Fruit fly (Drosophila melanogaster) whole organism, embryonic: ENCODE results near the gene CG11030.
A peak's percentile ranks its signal among the peaks of the same experiment; 100 is the strongest.

Experiments used
- Bgb ChIP-seq: fragments of 200-800 bp; sonication (Bioruptor generic); IDR thresholded peaks from 2 replicates; pipeline ENCODE4 v1.3.6; 2022; ENCODE audit warnings: missing biosample characterization, missing genetic modification characterization; ENCODE audit not compliant: partially characterized antibody
- CG12219 ChIP-seq: fragments of 200-800 bp; sonication (Bioruptor generic); optimal IDR thresholded peaks from 3 replicates; lab custom pipeline; 2018; ENCODE audit warnings: missing biosample characterization, mild to moderate bottlenecking, missing genetic modification characterization
- CG12659 ChIP-seq: fragments of 200-800 bp; sonication (Bioruptor generic); optimal IDR thresholded peaks from 3 replicates; lab custom pipeline; 2017; ENCODE audit warnings: mild to moderate bottlenecking, missing biosample characterization, missing genetic modification reagents, missing genetic modification characterization
- CG12769 ChIP-seq: fragments of 200-800 bp; sonication (Bioruptor generic); optimal IDR thresholded peaks from 2 replicates; lab custom pipeline; 2019; ENCODE audit warnings: missing biosample characterization, mild to moderate bottlenecking, missing genetic modification characterization, moderate library complexity
- CG13287 ChIP-seq: fragments of 200-800 bp; sonication (Bioruptor generic); IDR thresholded peaks from 2 replicates; pipeline ENCODE4 v1.3.6; 2022; ENCODE audit warnings: missing biosample characterization, missing genetic modification characterization; ENCODE audit not compliant: partially characterized antibody
- CG13894 ChIP-seq: fragments of 200-800 bp; sonication (Bioruptor generic); optimal IDR thresholded peaks from 3 replicates; lab custom pipeline; 2018; ENCODE audit warnings: missing biosample characterization, mild to moderate bottlenecking, missing genetic modification characterization, moderate library complexity
- CG15269 ChIP-seq: fragments of 200-800 bp; sonication (Bioruptor generic); optimal IDR thresholded peaks from 2 replicates; lab custom pipeline; 2018; ENCODE audit warnings: missing biosample characterization, mild to moderate bottlenecking, missing genetic modification characterization, moderate library complexity
- CG17359 ChIP-seq: fragments of 200-800 bp; sonication (Bioruptor generic); optimal IDR thresholded peaks from 3 replicates; lab custom pipeline; 2018; ENCODE audit warnings: missing biosample characterization, mild to moderate bottlenecking, missing genetic modification characterization, moderate library complexity
- CG17361 ChIP-seq: fragments of 200-800 bp; sonication (Bioruptor generic); IDR thresholded peaks from 3 replicates; pipeline ENCODE4 v1.3.6; 2022; ENCODE audit warnings: missing biosample characterization, missing genetic modification characterization
- CG17612 ChIP-seq: fragments of 200-800 bp; sonication (Bioruptor generic); IDR thresholded peaks from 2 replicates; pipeline ENCODE4 v1.3.6; 2022; ENCODE audit warnings: missing biosample characterization, missing genetic modification characterization
- CG18599 ChIP-seq: fragments of 200-800 bp; sonication (Bioruptor generic); optimal IDR thresholded peaks from 3 replicates; lab custom pipeline; 2017; ENCODE audit warnings: missing biosample characterization, missing genetic modification characterization, mild to moderate bottlenecking, moderate library complexity, missing genetic modification reagents
- CG18619 ChIP-seq: fragments of 200-800 bp; sonication (Bioruptor generic); optimal IDR thresholded peaks from 3 replicates; lab custom pipeline; 2017; ENCODE audit warnings: missing biosample characterization, mild to moderate bottlenecking, missing genetic modification characterization
- CG2129 ChIP-seq: fragments of 200-800 bp; sonication (Bioruptor generic); IDR thresholded peaks from 2 replicates; pipeline ENCODE4 v1.3.6; 2022; ENCODE audit warnings: missing biosample characterization, missing genetic modification characterization; ENCODE audit not compliant: partially characterized antibody
- CG31388 ChIP-seq: fragments of 200-800 bp; sonication (Bioruptor generic); optimal IDR thresholded peaks from 2 replicates; lab custom pipeline; 2016; ENCODE audit warnings: missing biosample characterization, missing genetic modification characterization
- CG31441 ChIP-seq: fragments of 200-800 bp; sonication (Bioruptor generic); IDR thresholded peaks from 2 replicates; pipeline ENCODE4 v1.3.6; 2022; ENCODE audit warnings: missing biosample characterization, missing genetic modification characterization
- CG3847 ChIP-seq: fragments of 200-800 bp; sonication (Bioruptor generic); IDR thresholded peaks from 2 replicates; pipeline ENCODE4 v1.3.6; 2022; ENCODE audit warnings: missing biosample characterization, missing genetic modification characterization
- CG4730 ChIP-seq: fragments of 200-800 bp; sonication (Bioruptor generic); IDR thresholded peaks from 2 replicates; pipeline ENCODE4 v1.3.6; 2022; ENCODE audit warnings: missing biosample characterization, missing genetic modification characterization
- CG5180 ChIP-seq: fragments of 200-800 bp; sonication (Bioruptor generic); optimal IDR thresholded peaks from 3 replicates; lab custom pipeline; 2017; ENCODE audit warnings: missing biosample characterization, missing genetic modification characterization, mild to moderate bottlenecking, moderate library complexity, missing genetic modification reagents
- CG6689 ChIP-seq: fragments of 200-800 bp; sonication (Bioruptor generic); IDR thresholded peaks from 2 replicates; pipeline ENCODE4 v1.3.6; 2022; ENCODE audit warnings: missing biosample characterization, missing genetic modification characterization
- Deaf1 ChIP-seq: fragments of 200-800 bp; optimal IDR thresholded peaks from 3 replicates; lab custom pipeline; 2019; ENCODE audit warnings: missing biosample characterization, mild to moderate bottlenecking, missing genetic modification characterization, moderate library complexity
- Dp ChIP-seq: fragments of 200-800 bp; sonication (Bioruptor generic); optimal IDR thresholded peaks from 2 replicates; lab custom pipeline; 2018; ENCODE audit warnings: missing biosample characterization, mild to moderate bottlenecking, missing genetic modification characterization, moderate library complexity
- ERR ChIP-seq: fragments of 200-800 bp; sonication (Bioruptor generic); optimal IDR thresholded peaks from 2 replicates; lab custom pipeline; 2016; ENCODE audit warnings: missing biosample characterization, missing genetic modification characterization
- Gsc ChIP-seq: fragments of 200-800 bp; sonication (Bioruptor generic); IDR thresholded peaks from 2 replicates; pipeline ENCODE4 v1.3.6; 2022; ENCODE audit warnings: missing biosample characterization, missing genetic modification characterization
- HLH3B ChIP-seq: fragments of 200-800 bp; sonication (Bioruptor generic); IDR thresholded peaks from 2 replicates; pipeline ENCODE4 v1.3.6; 2022; ENCODE audit warnings: missing biosample characterization, missing genetic modification characterization
- Hand ChIP-seq: fragments of 200-800 bp; sonication (Bioruptor generic); optimal IDR thresholded peaks from 2 replicates; lab custom pipeline; 2017; ENCODE audit warnings: mild to moderate bottlenecking, missing biosample characterization, missing genetic modification reagents, missing genetic modification characterization
- Hr39 ChIP-seq: fragments of >200 bp; optimal IDR thresholded peaks from 2 replicates; lab custom pipeline; 2017
- Hr51 ChIP-seq, 2 experiments: fragments of 200-800 bp; sonication (Bioruptor generic); optimal IDR thresholded peaks; 2 replicates in 1 of 2; 3 replicates in 1 of 2; lab custom pipeline; 2016 to 2018; ENCODE audit warnings: missing biosample characterization in 2 of 2, missing genetic modification characterization in 2 of 2, mild to moderate bottlenecking in 1 of 2, moderate library complexity in 1 of 2
- Hsf ChIP-seq: fragments of 200-800 bp; sonication (Bioruptor generic); optimal IDR thresholded peaks from 3 replicates; lab custom pipeline; 2016; ENCODE audit warnings: missing biosample characterization, missing genetic modification characterization
- Med ChIP-seq: fragments of 200-800 bp; sonication (Bioruptor generic); peaks from one replicate; lab custom pipeline; 2016; ENCODE audit warnings: missing biosample characterization, missing genetic modification characterization, mild to moderate bottlenecking, inconsistent platforms, moderate library complexity
- Mes4 ChIP-seq: fragments of 200-800 bp; sonication (Bioruptor generic); optimal IDR thresholded peaks from 2 replicates; lab custom pipeline; 2016; ENCODE audit warnings: missing biosample characterization, missing genetic modification characterization
- Side ChIP-seq: fragments of 200-800 bp; sonication (Bioruptor generic); optimal IDR thresholded peaks from 2 replicates; lab custom pipeline; 2016; ENCODE audit warnings: missing biosample characterization, missing genetic modification characterization
- Sox102F ChIP-seq: fragments of 200-800 bp; sonication (Bioruptor generic); optimal IDR thresholded peaks from 2 replicates; lab custom pipeline; 2018; ENCODE audit warnings: missing biosample characterization, mild to moderate bottlenecking, missing genetic modification characterization, moderate library complexity
- az2 ChIP-seq: fragments of 200-800 bp; sonication (Bioruptor generic); optimal IDR thresholded peaks from 3 replicates; lab custom pipeline; 2016; ENCODE audit warnings: missing biosample characterization, missing genetic modification characterization
- cas ChIP-seq: fragments of 200-800 bp; sonication (Bioruptor generic); IDR thresholded peaks from 2 replicates; pipeline ENCODE4 v1.3.6; 2022; ENCODE audit warnings: missing biosample characterization, missing genetic modification characterization
- chinmo ChIP-seq: fragments of 200-800 bp; sonication (Bioruptor generic); IDR thresholded peaks from 4 replicates; pipeline ENCODE4 v1.3.6; 2022; ENCODE audit warnings: missing biosample characterization, missing genetic modification characterization; ENCODE audit not compliant: partially characterized antibody
- chn ChIP-seq: fragments of 200-800 bp; sonication (Bioruptor generic); optimal IDR thresholded peaks from 2 replicates; lab custom pipeline; 2016; ENCODE audit warnings: missing biosample characterization, missing genetic modification characterization
- ems ChIP-seq: fragments of 200-800 bp; sonication (Bioruptor generic); optimal IDR thresholded peaks from 3 replicates; lab custom pipeline; 2016; ENCODE audit warnings: missing biosample characterization, missing genetic modification characterization
- eve ChIP-seq, 2 experiments: fragments of >200 bp; optimal IDR thresholded peaks; 2 replicates each; lab custom pipeline; 2017; ENCODE audit warnings: missing biosample characterization in 2 of 2, missing genetic modification characterization in 2 of 2
- jigr1 ChIP-seq: fragments of 200-800 bp; sonication (Bioruptor generic); IDR thresholded peaks from 3 replicates; pipeline ENCODE4 v1.3.6; 2022; ENCODE audit warnings: missing biosample characterization, missing genetic modification characterization
- lilli ChIP-seq: fragments of 200-800 bp; sonication (Bioruptor generic); optimal IDR thresholded peaks from 3 replicates; lab custom pipeline; 2016; ENCODE audit warnings: missing biosample characterization, missing genetic modification characterization
- mam ChIP-seq: fragments of 200-800 bp; sonication (Bioruptor generic); optimal IDR thresholded peaks from 3 replicates; lab custom pipeline; 2016; ENCODE audit warnings: missing biosample characterization, missing genetic modification characterization
- mirr ChIP-seq: fragments of 200-800 bp; sonication (Bioruptor generic); optimal IDR thresholded peaks from 3 replicates; lab custom pipeline; 2018; ENCODE audit warnings: missing biosample characterization, mild to moderate bottlenecking, missing genetic modification characterization
- prd ChIP-seq, 3 experiments: fragments of >200 bp in 2 of 3; fragments of 200-800 bp in 1 of 3; sonication (Bioruptor generic) in 1 of 3; optimal IDR thresholded peaks in 2 of 3; IDR thresholded peaks in 1 of 3; 2 replicates in 2 of 3; 3 replicates in 1 of 3; pipeline versions ENCODE4 v1.3.6 to Lab custom; 2017 to 2022; ENCODE audit warnings: missing biosample characterization in 1 of 3, missing genetic modification characterization in 1 of 3
- sens ChIP-seq: fragments of 200-800 bp; sonication (Bioruptor generic); peaks from one replicate; lab custom pipeline; 2016; ENCODE audit warnings: missing biosample characterization, missing genetic modification characterization
- sim ChIP-seq: fragments of 200-800 bp; sonication (Bioruptor generic); IDR thresholded peaks from 2 replicates; pipeline ENCODE4 v1.3.6; 2022; ENCODE audit warnings: missing biosample characterization, missing genetic modification characterization
- slou ChIP-seq: fragments of 200-800 bp; sonication (Bioruptor generic); optimal IDR thresholded peaks from 3 replicates; lab custom pipeline; 2016; ENCODE audit warnings: missing biosample characterization, missing genetic modification characterization
- sug ChIP-seq: fragments of 200-800 bp; optimal IDR thresholded peaks from 2 replicates; lab custom pipeline; 2019; ENCODE audit warnings: missing biosample characterization, mild to moderate bottlenecking, missing genetic modification characterization, moderate library complexity
- vvl ChIP-seq: fragments of 200-800 bp; sonication (Bioruptor generic); IDR thresholded peaks from 2 replicates; pipeline ENCODE4 v1.3.6; 2022; ENCODE audit warnings: missing biosample characterization, missing genetic modification characterization
- zf30C ChIP-seq: fragments of 200-800 bp; sonication (Bioruptor generic); optimal IDR thresholded peaks from 3 replicates; lab custom pipeline; 2018; ENCODE audit warnings: missing biosample characterization, mild to moderate bottlenecking, missing genetic modification characterization

Gene CG11030

DNA sequence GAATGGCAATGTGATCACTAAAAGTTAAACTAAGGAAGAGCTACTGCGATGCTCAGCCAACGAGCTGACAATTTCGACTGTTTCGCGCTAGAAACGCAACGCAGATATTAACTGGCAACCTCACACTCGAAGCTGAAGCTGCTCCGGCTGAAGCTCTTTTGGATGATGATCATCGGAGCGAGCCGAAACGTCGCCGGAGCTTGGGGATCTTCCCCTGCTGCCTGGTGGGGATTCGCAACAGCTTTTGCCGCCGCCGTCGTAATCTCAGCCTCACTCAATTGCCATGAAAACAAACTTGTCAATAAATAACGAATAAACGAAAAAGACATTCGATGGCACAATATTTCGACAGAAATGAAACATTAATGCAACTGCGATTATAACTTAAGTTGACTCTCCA lies 41.6 kb downstream of the CG11030 start, which contains the start of gene obst-E:
Gene obst-E (minus strand): TSS at position 101 of the 400 bp plus-strand sequence.
- TF ChIP-seq Mes4 (GFP tag; lab: Kevin White, UChicago): no peak
- TF ChIP-seq HLH3B (GFP tag; lab: Robert Waterston, UW): 0 out of 2 replicates have a peak, but pooled peaks have one; percentile 14
- peak; percentile 19 for TF ChIP-seq Med (GFP tag; lab: Kevin White, UChicago)
- TF ChIP-seq CG12659 (GFP tag; lab: Kevin White, UChicago): no peak
- TF ChIP-seq CG18599 (GFP tag; lab: Kevin White, UChicago): no peak
- no peak for TF ChIP-seq cas (GFP tag; lab: Robert Waterston, UW)
- TF ChIP-seq chn (GFP tag; lab: Kevin White, UChicago): no peak
- no peak for TF ChIP-seq Side
- no peak for TF ChIP-seq Hr51 (GFP tag; optimal IDR thresholded peaks at IDR 0.05; lab: Kevin White, UChicago)
- TF ChIP-seq CG17359 (tag; lab: Kevin White, UChicago): no peak
- TF ChIP-seq CG31388 (GFP tag; lab: Kevin White, UChicago): no peak
- TF ChIP-seq chinmo (GFP tag; lab: Robert Waterston, UW): 0 out of 4 replicates have a peak, but pooled peaks have one; percentile 20
- no peak for TF ChIP-seq slou (GFP tag; lab: Kevin White, UChicago)
- TF ChIP-seq CG12769 (tag; lab: Kevin White, UChicago): peak; percentile 75
- no peak for TF ChIP-seq CG15269 (tag; lab: Kevin White, UChicago)
- TF ChIP-seq CG31441: no peak
- no peak for TF ChIP-seq prd (optimal IDR thresholded peaks at IDR 0.05; lab: Kevin White, UChicago)
- TF ChIP-seq prd (GFP tag; IDR thresholded peaks at IDR 0.05; lab: Robert Waterston, UW): no peak
- peak; percentile 12 for TF ChIP-seq CG13894
- TF ChIP-seq CG12219 (GFP tag; lab: Kevin White, UChicago): no peak
- no peak for TF ChIP-seq CG17361 (GFP tag; lab: Robert Waterston, UW)
- TF ChIP-seq CG6689 (GFP tag; lab: Robert Waterston, UW): no peak
- TF ChIP-seq Bgb: 0 out of 2 replicates have a peak, but pooled peaks have one; percentile 16
- TF ChIP-seq sug (tag; lab: Kevin White, UChicago): no peak
- TF ChIP-seq sim: no peak
- TF ChIP-seq CG3847: no peak
- TF ChIP-seq CG5180 (GFP tag; lab: Kevin White, UChicago): no peak

- TF ChIP-seq eve (GFP tag; optimal IDR thresholded peaks at IDR 0.05; lab: Kevin White, UChicago): no peak
- TF ChIP-seq Hand (GFP tag; lab: Kevin White, UChicago): no peak
- no peak for TF ChIP-seq Dp (GFP tag; lab: Kevin White, UChicago)
- no peak for TF ChIP-seq HLH3B (GFP tag; lab: Robert Waterston, UW)
- no peak for TF ChIP-seq sens (GFP tag; lab: Kevin White, UChicago)
- no peak for TF ChIP-seq CG17612 (GFP tag; lab: Robert Waterston, UW)
- TF ChIP-seq Hr39: no peak
- TF ChIP-seq CG18619 (GFP tag; lab: Kevin White, UChicago): no peak
- TF ChIP-seq mam (GFP tag; lab: Kevin White, UChicago): no peak
- no peak for TF ChIP-seq CG3847
- no peak for TF ChIP-seq lilli (GFP tag; lab: Kevin White, UChicago)
- peak; percentile 83 for TF ChIP-seq CG13894
- TF ChIP-seq vvl (GFP tag; lab: Robert Waterston, UW): peak; percentile 48; the same call in 1 of the 2 replicates
- TF ChIP-seq chinmo (GFP tag; lab: Robert Waterston, UW): peak; percentile 82; the same call in 2 of the 4 replicates
- TF ChIP-seq ERR (GFP tag; lab: Kevin White, UChicago): no peak
- TF ChIP-seq CG4730: no peak
- TF ChIP-seq az2 (GFP tag; lab: Kevin White, UChicago): no peak
- no peak for TF ChIP-seq CG13287 (GFP tag; lab: Robert Waterston, UW)
- TF ChIP-seq zf30C (GFP tag; lab: Kevin White, UChicago): no peak
- no peak for TF ChIP-seq ems
- TF ChIP-seq Hsf: no peak
- no peak for TF ChIP-seq jigr1
- no peak for TF ChIP-seq Sox102F (GFP tag; lab: Kevin White, UChicago)
- no peak for TF ChIP-seq Gsc (GFP tag; lab: Robert Waterston, UW)
- no peak for TF ChIP-seq mirr (GFP tag; lab: Kevin White, UChicago)
- no peak for TF ChIP-seq Deaf1 (tag; lab: Kevin White, UChicago)
- no peak for TF ChIP-seq CG2129
- TF ChIP-seq CG5180 (GFP tag; lab: Kevin White, UChicago): no peak
- no peak for TF ChIP-seq slou (GFP tag; lab: Kevin White, UChicago)
These were observed 42.1 kb downstream of the CG11030 start for dm6 chr2L:5766498-5767008.
